Fruit fly (Drosophila melanogaster) whole organism, embryonic: ENCODE measurements around the gene Gel.
A peak's percentile ranks its signal among the peaks of the same experiment; 100 is the strongest.

Source experiments
- Awh ChIP-seq: fragments of 200-800 bp; sonication (Bioruptor generic); IDR thresholded peaks from 2 replicates; pipeline ENCODE4, ENCODE4 v1.3.6; 2022; ENCODE audit warnings: missing biosample characterization, missing genetic modification characterization
- Bgb ChIP-seq: fragments of 200-800 bp; sonication (Bioruptor generic); IDR thresholded peaks from 2 replicates; pipeline ENCODE4 v1.3.6; 2022; ENCODE audit warnings: missing biosample characterization, missing genetic modification characterization; ENCODE audit not compliant: partially characterized antibody
- CG10147 ChIP-seq: fragments of 200-800 bp; sonication (Bioruptor generic); optimal IDR thresholded peaks from 2 replicates; lab custom pipeline; 2019; ENCODE audit warnings: missing biosample characterization, mild to moderate bottlenecking, missing genetic modification characterization, moderate library complexity
- CG10209 ChIP-seq: fragments of 200-800 bp; sonication (Bioruptor generic); optimal IDR thresholded peaks from 3 replicates; lab custom pipeline; 2017; ENCODE audit warnings: missing biosample characterization, mild to moderate bottlenecking, missing genetic modification characterization, missing genetic modification reagents
- CG10543 ChIP-seq: fragments of 200-800 bp; sonication (Bioruptor generic); optimal IDR thresholded peaks from 3 replicates; lab custom pipeline; 2017; ENCODE audit warnings: missing biosample characterization, mild to moderate bottlenecking, missing genetic modification characterization, moderate library complexity
- CG1233 ChIP-seq: fragments of 200-800 bp; sonication (Bioruptor generic); optimal IDR thresholded peaks from 4 replicates; lab custom pipeline; 2018; ENCODE audit warnings: missing biosample characterization, mild to moderate bottlenecking, missing genetic modification characterization
- CG13624 ChIP-seq: fragments of 200-800 bp; sonication (Bioruptor generic); optimal IDR thresholded peaks from 2 replicates; lab custom pipeline; 2016; ENCODE audit warnings: missing biosample characterization, missing genetic modification characterization
- CG1529 ChIP-seq: fragments of 200-800 bp; sonication (Bioruptor generic); optimal IDR thresholded peaks from 3 replicates; lab custom pipeline; 2018; ENCODE audit warnings: missing biosample characterization, missing genetic modification characterization
- CG1792 ChIP-seq: fragments of 200-800 bp; sonication (Bioruptor generic); optimal IDR thresholded peaks from 2 replicates; lab custom pipeline; 2016; ENCODE audit warnings: missing biosample characterization, missing genetic modification characterization
- CG18599 ChIP-seq: fragments of 200-800 bp; sonication (Bioruptor generic); optimal IDR thresholded peaks from 3 replicates; lab custom pipeline; 2017; ENCODE audit warnings: missing biosample characterization, missing genetic modification characterization, mild to moderate bottlenecking, moderate library complexity, missing genetic modification reagents
- CG2116 ChIP-seq: fragments of 200-800 bp; sonication (Bioruptor generic); optimal IDR thresholded peaks from 3 replicates; lab custom pipeline; 2018; ENCODE audit warnings: missing biosample characterization, mild to moderate bottlenecking, missing genetic modification characterization
- CG33557 ChIP-seq: fragments of 200-800 bp; sonication (Bioruptor generic); optimal IDR thresholded peaks from 2 replicates; lab custom pipeline; 2019; ENCODE audit warnings: missing biosample characterization, mild to moderate bottlenecking, missing genetic modification characterization, moderate library complexity
- CG34376 ChIP-seq: fragments of 200-800 bp; sonication (Bioruptor generic); optimal IDR thresholded peaks from 2 replicates; lab custom pipeline; 2018; ENCODE audit warnings: missing biosample characterization, mild to moderate bottlenecking, missing genetic modification characterization
- CG4730 ChIP-seq: fragments of 200-800 bp; sonication (Bioruptor generic); IDR thresholded peaks from 2 replicates; pipeline ENCODE4 v1.3.6; 2022; ENCODE audit warnings: missing biosample characterization, missing genetic modification characterization
- CG6254 ChIP-seq: fragments of 200-800 bp; sonication (Bioruptor generic); optimal IDR thresholded peaks from 3 replicates; lab custom pipeline; 2017; ENCODE audit warnings: mild to moderate bottlenecking, missing biosample characterization, missing genetic modification reagents, missing genetic modification characterization
- CG8944 ChIP-seq: fragments of 200-800 bp; sonication (Bioruptor generic); optimal IDR thresholded peaks from 3 replicates; lab custom pipeline; 2016; ENCODE audit warnings: missing biosample characterization, missing genetic modification characterization
- Deaf1 ChIP-seq: fragments of 200-800 bp; optimal IDR thresholded peaks from 3 replicates; lab custom pipeline; 2019; ENCODE audit warnings: missing biosample characterization, mild to moderate bottlenecking, missing genetic modification characterization, moderate library complexity
- Doc3 ChIP-seq: fragments of 200-800 bp; sonication (Bioruptor generic); IDR thresholded peaks from 3 replicates; pipeline ENCODE4 v1.3.6; 2022; ENCODE audit warnings: missing biosample characterization, missing genetic modification characterization; ENCODE audit not compliant: partially characterized antibody
- Fer1 ChIP-seq: fragments of 200-800 bp; sonication (Bioruptor generic); optimal IDR thresholded peaks from 2 replicates; lab custom pipeline; 2017; ENCODE audit warnings: missing biosample characterization, mild to moderate bottlenecking, missing genetic modification characterization
- Fer3 ChIP-seq: fragments of 200-800 bp; sonication (Bioruptor generic); optimal IDR thresholded peaks from 2 replicates; lab custom pipeline; 2018; ENCODE audit warnings: missing biosample characterization, mild to moderate bottlenecking, missing genetic modification characterization, moderate library complexity
- H15 ChIP-seq: fragments of 200-800 bp; sonication (Bioruptor generic); IDR thresholded peaks from 3 replicates; pipeline ENCODE4 v1.3.6; 2022; ENCODE audit warnings: missing biosample characterization, missing genetic modification characterization
- HmgZ ChIP-seq: fragments of 200-800 bp; sonication (Bioruptor generic); optimal IDR thresholded peaks from 2 replicates; lab custom pipeline; 2018; ENCODE audit warnings: missing biosample characterization, mild to moderate bottlenecking, missing genetic modification characterization
- Hr3 ChIP-seq: fragments of 200-800 bp; sonication (Bioruptor generic); optimal IDR thresholded peaks from 3 replicates; lab custom pipeline; 2016; ENCODE audit warnings: missing biosample characterization, missing genetic modification characterization
- Hr39 ChIP-seq: fragments of >200 bp; optimal IDR thresholded peaks from 2 replicates; lab custom pipeline; 2017
- MBD-R2 ChIP-seq: fragments of 200-800 bp; sonication (Bioruptor generic); IDR thresholded peaks from 2 replicates; pipeline ENCODE4 v1.3.6; 2022; ENCODE audit warnings: missing biosample characterization, missing genetic modification characterization
- Med ChIP-seq: fragments of 200-800 bp; sonication (Bioruptor generic); peaks from one replicate; lab custom pipeline; 2016; ENCODE audit warnings: missing biosample characterization, missing genetic modification characterization, mild to moderate bottlenecking, inconsistent platforms, moderate library complexity
- Meics ChIP-seq: fragments of 200-800 bp; sonication (Bioruptor generic); optimal IDR thresholded peaks from 2 replicates; lab custom pipeline; 2017; ENCODE audit warnings: missing biosample characterization, mild to moderate bottlenecking, missing genetic modification characterization
- Nf-YC ChIP-seq: fragments of 200-800 bp; optimal IDR thresholded peaks from 3 replicates; lab custom pipeline; 2019; ENCODE audit warnings: missing biosample characterization, mild to moderate bottlenecking, missing genetic modification characterization, moderate library complexity
- Pdp1 ChIP-seq, 2 experiments: fragments of 200-800 bp; sonication (Bioruptor generic); optimal IDR thresholded peaks; 3 replicates each; lab custom pipeline; 2016; ENCODE audit warnings: missing biosample characterization in 2 of 2, missing genetic modification characterization in 2 of 2, mild to moderate bottlenecking in 1 of 2, moderate library complexity in 1 of 2
- Side ChIP-seq: fragments of 200-800 bp; sonication (Bioruptor generic); optimal IDR thresholded peaks from 2 replicates; lab custom pipeline; 2016; ENCODE audit warnings: missing biosample characterization, missing genetic modification characterization
- Spps ChIP-seq: fragments of 200-800 bp; sonication (Bioruptor generic); optimal IDR thresholded peaks from 2 replicates; lab custom pipeline; 2018; ENCODE audit warnings: missing biosample characterization, mild to moderate bottlenecking, missing genetic modification characterization
- Tbp ChIP-seq: fragments of >200 bp; optimal IDR thresholded peaks from 2 replicates; lab custom pipeline; 2018; ENCODE audit warnings: missing biosample characterization, missing genetic modification characterization
- Trl ChIP-seq, 3 experiments: fragments of >200 bp in 2 of 3; fragments of 200-800 bp in 1 of 3; sonication (Bioruptor generic) in 1 of 3; optimal IDR thresholded peaks; 2 replicates in 1 of 3; 3 replicates in 2 of 3; lab custom pipeline; 2016 to 2017; ENCODE audit warnings: missing biosample characterization in 1 of 3, missing genetic modification characterization in 1 of 3
- Xrp1 ChIP-seq: fragments of 200-800 bp; sonication (Bioruptor generic); IDR thresholded peaks from 2 replicates; pipeline ENCODE4 v1.3.6; 2022; ENCODE audit warnings: missing biosample characterization, missing genetic modification characterization
- ac ChIP-seq: fragments of 200-800 bp; sonication (Bioruptor generic); optimal IDR thresholded peaks from 3 replicates; lab custom pipeline; 2017; ENCODE audit warnings: missing biosample characterization, mild to moderate bottlenecking, missing genetic modification characterization
- chinmo ChIP-seq: fragments of 200-800 bp; sonication (Bioruptor generic); IDR thresholded peaks from 4 replicates; pipeline ENCODE4 v1.3.6; 2022; ENCODE audit warnings: missing biosample characterization, missing genetic modification characterization; ENCODE audit not compliant: partially characterized antibody
- dan ChIP-seq: fragments of 200-800 bp; sonication (Bioruptor generic); IDR thresholded peaks from 2 replicates; pipeline ENCODE4 v1.3.6; 2022; ENCODE audit warnings: missing biosample characterization, missing genetic modification characterization
- fru ChIP-seq: fragments of >200 bp; optimal IDR thresholded peaks from 2 replicates; lab custom pipeline; 2017
- gcm ChIP-seq: fragments of 200-800 bp; sonication (Bioruptor generic); optimal IDR thresholded peaks from 2 replicates; lab custom pipeline; 2019; ENCODE audit warnings: missing biosample characterization, mild to moderate bottlenecking, missing genetic modification characterization, moderate library complexity
- maf-S ChIP-seq: fragments of 200-800 bp; sonication (Bioruptor generic); optimal IDR thresholded peaks from 2 replicates; lab custom pipeline; 2016; ENCODE audit warnings: missing biosample characterization, missing genetic modification characterization
- repo ChIP-seq: fragments of 200-800 bp; sonication (Bioruptor generic); optimal IDR thresholded peaks from 2 replicates; lab custom pipeline; 2016; ENCODE audit warnings: missing biosample characterization, missing genetic modification characterization
- sens ChIP-seq: fragments of 200-800 bp; sonication (Bioruptor generic); peaks from one replicate; lab custom pipeline; 2016; ENCODE audit warnings: missing biosample characterization, missing genetic modification characterization
- sens-2 ChIP-seq: fragments of 200-800 bp; sonication (Bioruptor generic); IDR thresholded peaks from 2 replicates; pipeline ENCODE4 v1.3.6; 2022; ENCODE audit warnings: missing biosample characterization, missing genetic modification characterization
- sima ChIP-seq: fragments of 200-800 bp; sonication (Bioruptor generic); optimal IDR thresholded peaks from 2 replicates; lab custom pipeline; 2016; ENCODE audit warnings: missing biosample characterization, missing genetic modification characterization
- slbo ChIP-seq: fragments of 200-800 bp; sonication (Bioruptor generic); IDR thresholded peaks from 2 replicates; pipeline ENCODE4 v1.3.6; 2022; ENCODE audit warnings: missing biosample characterization, missing genetic modification characterization
- ssp ChIP-seq: fragments of 200-800 bp; sonication (Bioruptor generic); IDR thresholded peaks from 2 replicates; pipeline ENCODE4 v1.3.6; 2022; ENCODE audit warnings: missing biosample characterization, missing genetic modification characterization
- sug ChIP-seq: fragments of 200-800 bp; optimal IDR thresholded peaks from 2 replicates; lab custom pipeline; 2019; ENCODE audit warnings: missing biosample characterization, mild to moderate bottlenecking, missing genetic modification characterization, moderate library complexity
- wdn ChIP-seq: fragments of 200-800 bp; sonication (Bioruptor generic); IDR thresholded peaks from 2 replicates; pipeline ENCODE4 v1.3.6; 2022; ENCODE audit warnings: missing biosample characterization, missing genetic modification characterization

Gel gene

DNA sequence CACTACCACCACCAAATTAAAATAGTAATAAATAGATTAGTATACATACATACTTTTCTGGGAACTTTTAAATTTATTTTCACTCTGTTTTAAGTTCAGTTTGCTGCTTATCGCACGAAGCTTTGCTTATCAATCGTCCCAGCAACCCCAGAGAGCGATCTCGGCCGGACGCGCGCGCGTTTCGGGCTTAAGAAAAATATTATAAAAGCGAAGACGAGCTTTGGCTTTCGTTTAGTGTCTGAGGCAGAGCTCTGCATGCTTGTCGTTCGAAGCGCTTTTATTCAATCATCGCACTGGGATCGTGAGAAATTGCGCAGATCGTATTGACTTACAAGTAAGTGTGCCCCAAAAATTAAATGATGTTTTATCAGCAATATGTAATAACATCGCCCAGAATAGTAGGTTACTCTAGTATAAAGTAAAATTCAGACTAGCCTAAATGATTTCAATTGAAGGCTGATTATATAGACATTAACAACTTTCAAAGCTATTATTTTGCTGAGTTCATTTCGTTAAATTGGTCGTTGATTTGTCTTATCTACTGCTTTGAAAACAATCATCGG lies at the start of gene Gel:
Gel (plus strand) TSS at position 227 of the 563 bp plus-strand sequence.
- TF ChIP-seq CG6254 (no peak), sens-2 (GFP tag; lab: Robert Waterston, UW) (no peak), CG13624 (GFP tag; lab: Kevin White, UChicago) (peak; percentile 7), Fer1 (GFP tag; lab: Kevin White, UChicago) (no peak), dan (no peak), Doc3 (GFP tag; lab: Robert Waterston, UW) (no peak), slbo (no peak), sug (peak; percentile 46), Awh (GFP tag; lab: Robert Waterston, UW) (no peak), CG4730 (GFP tag; lab: Robert Waterston, UW) (no peak), Xrp1 (GFP tag; lab: Robert Waterston, UW) (no peak), sima (no peak), gcm (GFP tag; lab: Kevin White, UChicago) (no peak), CG10543 (GFP tag; lab: Kevin White, UChicago) (peak; percentile 3), ssp (GFP tag; lab: Robert Waterston, UW) (no peak), HmgZ (tag; lab: Kevin White, UChicago) (no peak), Hr39 (peak; percentile 90), CG1792 (GFP tag; lab: Kevin White, UChicago) (no peak), CG33557 (GFP tag; lab: Kevin White, UChicago) (no peak), Spps (tag; lab: Kevin White, UChicago) (no peak), CG34376 (GFP tag; lab: Kevin White, UChicago) (peak; percentile 88), Fer3 (tag; lab: Kevin White, UChicago) (no peak), sens (GFP tag; lab: Kevin White, UChicago) (no peak), CG10209 (GFP tag; lab: Kevin White, UChicago) (no peak), MBD-R2 (GFP tag; lab: Robert Waterston, UW) (no peak), CG1233 (GFP tag; lab: Kevin White, UChicago) (no peak), Tbp (GFP tag; lab: Kevin White, UChicago) (no peak), CG1529 (no peak), Nf-YC (tag; lab: Kevin White, UChicago) (no peak), Bgb (GFP tag; lab: Robert Waterston, UW) (0 out of 2 replicates have a peak, but pooled peaks have one; percentile 18), CG10147 (no peak), ac (GFP tag; lab: Kevin White, UChicago) (no peak), chinmo (GFP tag; lab: Robert Waterston, UW) (0 out of 4 replicates have a peak, but pooled peaks have one; percentile 28), repo (no peak), wdn (GFP tag; lab: Robert Waterston, UW) (no peak), Med (GFP tag; lab: Kevin White, UChicago) (peak; percentile 38), fru (lab: Kevin White, UChicago) (no peak), CG8944 (no peak), Side (no peak), maf-S (no peak), Hr3 (GFP tag; lab: Kevin White, UChicago) (no peak), H15 (no peak), Meics (GFP tag; lab: Kevin White, UChicago) (no peak), CG2116 (GFP tag; lab: Kevin White, UChicago) (no peak), Trl (optimal IDR thresholded peaks at IDR 0.05; lab: Kevin White, UChicago) (no peak), Trl (GFP tag; optimal IDR thresholded peaks at IDR 0.05; lab: Kevin White, UChicago) (no peak), Deaf1 (tag; lab: Kevin White, UChicago) (peak; percentile 65), Pdp1 (GFP tag; optimal IDR thresholded peaks at IDR 0.05; lab: Kevin White, UChicago) (peak in 1 of 2 experiments; percentile 48), CG18599 (GFP tag; lab: Kevin White, UChicago) (no peak)
- TF ChIP-seq, all 482 proteins: peak for 10
